Fruit fly (Drosophila melanogaster) whole organism, embryonic: ENCODE data around the gene CG2124.

Experiments
- CG11398 ChIP-seq: fragments of 200-800 bp; sonication (Bioruptor generic); optimal IDR thresholded peaks from 2 replicates; lab custom pipeline; 2016; ENCODE audit warnings: missing biosample characterization, missing genetic modification characterization
- CG11504 ChIP-seq: fragments of 200-800 bp; sonication (Bioruptor generic); optimal IDR thresholded peaks from 3 replicates; lab custom pipeline; 2019; ENCODE audit warnings: missing biosample characterization, mild to moderate bottlenecking, missing genetic modification characterization, moderate library complexity
- CG12219 ChIP-seq: fragments of 200-800 bp; sonication (Bioruptor generic); optimal IDR thresholded peaks from 3 replicates; lab custom pipeline; 2018; ENCODE audit warnings: missing biosample characterization, mild to moderate bottlenecking, missing genetic modification characterization
- CG13287 ChIP-seq: fragments of 200-800 bp; sonication (Bioruptor generic); IDR thresholded peaks from 2 replicates; pipeline ENCODE4 v1.3.6; 2022; ENCODE audit warnings: missing biosample characterization, missing genetic modification characterization; ENCODE audit not compliant: partially characterized antibody
- CG13775 ChIP-seq: fragments of 200-800 bp; sonication (Bioruptor generic); optimal IDR thresholded peaks from 3 replicates; lab custom pipeline; 2017; ENCODE audit warnings: missing biosample characterization, mild to moderate bottlenecking, missing genetic modification characterization
- CG14710 ChIP-seq: fragments of 200-800 bp; sonication (Bioruptor generic); optimal IDR thresholded peaks from 3 replicates; lab custom pipeline; 2019; ENCODE audit warnings: missing biosample characterization, mild to moderate bottlenecking, missing genetic modification characterization, moderate library complexity
- CG14965 ChIP-seq: fragments of 200-800 bp; sonication (Bioruptor generic); optimal IDR thresholded peaks from 2 replicates; lab custom pipeline; 2016; ENCODE audit warnings: missing biosample characterization, missing genetic modification characterization, borderline replicate concordance
- CG1647 ChIP-seq: fragments of 200-800 bp; sonication (Bioruptor generic); optimal IDR thresholded peaks from 3 replicates; lab custom pipeline; 2016; ENCODE audit warnings: missing biosample characterization, missing genetic modification characterization
- CG16813 ChIP-seq: fragments of 200-800 bp; sonication (Bioruptor generic); IDR thresholded peaks from 3 replicates; pipeline ENCODE4 v1.3.6; 2022; ENCODE audit warnings: missing biosample characterization, missing genetic modification characterization; ENCODE audit not compliant: partially characterized antibody
- CG18764 ChIP-seq: fragments of 200-800 bp; sonication (Bioruptor generic); optimal IDR thresholded peaks from 3 replicates; lab custom pipeline; 2016; ENCODE audit warnings: missing biosample characterization, missing genetic modification characterization
- CG30431 ChIP-seq: fragments of 200-800 bp; sonication (Bioruptor generic); optimal IDR thresholded peaks from 2 replicates; lab custom pipeline; 2017; ENCODE audit warnings: missing biosample characterization, missing genetic modification characterization
- CG31224 ChIP-seq: fragments of 200-800 bp; sonication (Bioruptor generic); IDR thresholded peaks from 2 replicates; pipeline ENCODE4 v1.3.6; 2022; ENCODE audit warnings: missing biosample characterization, missing genetic modification characterization
- CG3163 ChIP-seq: fragments of 200-800 bp; sonication (Bioruptor generic); optimal IDR thresholded peaks from 3 replicates; lab custom pipeline; 2016; ENCODE audit warnings: missing biosample characterization, missing genetic modification characterization
- CG3995 ChIP-seq: fragments of 200-800 bp; sonication (Bioruptor generic); optimal IDR thresholded peaks from 3 replicates; lab custom pipeline; 2016; ENCODE audit warnings: missing biosample characterization, missing genetic modification characterization
- CG4360 ChIP-seq: fragments of 200-800 bp; sonication (Bioruptor generic); IDR thresholded peaks from 2 replicates; pipeline ENCODE4 v1.3.6; 2022; ENCODE audit warnings: missing biosample characterization, missing genetic modification characterization
- CG43689 ChIP-seq: fragments of 200-800 bp; sonication (Bioruptor generic); IDR thresholded peaks from 2 replicates; pipeline ENCODE4 v1.3.6; 2022; ENCODE audit warnings: missing biosample characterization, missing genetic modification characterization
- CG4404 ChIP-seq: fragments of 200-800 bp; sonication (Bioruptor generic); IDR thresholded peaks from 2 replicates; pipeline ENCODE4 v1.3.6; 2022; ENCODE audit warnings: missing biosample characterization, missing genetic modification characterization
- CG6175 ChIP-seq: fragments of 200-800 bp; sonication (Bioruptor generic); IDR thresholded peaks from 3 replicates; pipeline ENCODE4 v1.3.6; 2022; ENCODE audit warnings: missing biosample characterization, missing genetic modification characterization
- CG6683 ChIP-seq: fragments of 200-800 bp; sonication (Bioruptor generic); optimal IDR thresholded peaks from 2 replicates; lab custom pipeline; 2017; ENCODE audit warnings: missing biosample characterization, mild to moderate bottlenecking, missing genetic modification characterization, missing genetic modification reagents
- CG6791 ChIP-seq: fragments of 200-800 bp; sonication (Bioruptor generic); IDR thresholded peaks from 3 replicates; pipeline ENCODE4 v1.3.6; 2022; ENCODE audit warnings: missing biosample characterization, missing genetic modification characterization; ENCODE audit not compliant: partially characterized antibody
- CG7271 ChIP-seq: fragments of 200-800 bp; sonication (Bioruptor generic); optimal IDR thresholded peaks from 2 replicates; lab custom pipeline; 2018; ENCODE audit warnings: missing biosample characterization, mild to moderate bottlenecking, missing genetic modification characterization, moderate library complexity
- CG7357 ChIP-seq: fragments of 200-800 bp; sonication (Bioruptor generic); IDR thresholded peaks from 3 replicates; pipeline ENCODE4 v1.3.6; 2022; ENCODE audit warnings: missing biosample characterization, missing genetic modification characterization
- Dip3 ChIP-seq: fragments of 200-800 bp; sonication (Bioruptor generic); optimal IDR thresholded peaks from 3 replicates; lab custom pipeline; 2016; ENCODE audit warnings: missing biosample characterization, missing genetic modification characterization
- H15 ChIP-seq: fragments of 200-800 bp; sonication (Bioruptor generic); IDR thresholded peaks from 3 replicates; pipeline ENCODE4 v1.3.6; 2022; ENCODE audit warnings: missing biosample characterization, missing genetic modification characterization
- HLH3B ChIP-seq: fragments of 200-800 bp; sonication (Bioruptor generic); IDR thresholded peaks from 2 replicates; pipeline ENCODE4 v1.3.6; 2022; ENCODE audit warnings: missing biosample characterization, missing genetic modification characterization
- HLH4C ChIP-seq: fragments of 200-800 bp; sonication (Bioruptor generic); IDR thresholded peaks from 3 replicates; pipeline ENCODE4 v1.3.6; 2022; ENCODE audit warnings: missing biosample characterization, missing genetic modification characterization; ENCODE audit not compliant: partially characterized antibody
- HLH54F ChIP-seq: fragments of 200-800 bp; sonication (Bioruptor generic); optimal IDR thresholded peaks from 3 replicates; lab custom pipeline; 2016; ENCODE audit warnings: missing biosample characterization, missing genetic modification characterization
- Hmx ChIP-seq: fragments of 200-800 bp; sonication (Bioruptor generic); optimal IDR thresholded peaks from 2 replicates; lab custom pipeline; 2016; ENCODE audit warnings: missing biosample characterization, missing genetic modification characterization
- Lhr ChIP-seq: fragments of 200-800 bp; sonication (Bioruptor generic); optimal IDR thresholded peaks from 3 replicates; lab custom pipeline; 2017; ENCODE audit warnings: mild to moderate bottlenecking, missing biosample characterization, missing genetic modification reagents, missing genetic modification characterization
- Meics ChIP-seq: fragments of 200-800 bp; sonication (Bioruptor generic); optimal IDR thresholded peaks from 2 replicates; lab custom pipeline; 2017; ENCODE audit warnings: missing biosample characterization, mild to moderate bottlenecking, missing genetic modification characterization
- PHDP ChIP-seq: fragments of 200-800 bp; sonication (Bioruptor generic); optimal IDR thresholded peaks from 3 replicates; lab custom pipeline; 2018; ENCODE audit warnings: missing biosample characterization, mild to moderate bottlenecking, missing genetic modification characterization, moderate library complexity
- Side ChIP-seq: fragments of 200-800 bp; sonication (Bioruptor generic); optimal IDR thresholded peaks from 2 replicates; lab custom pipeline; 2016; ENCODE audit warnings: missing biosample characterization, missing genetic modification characterization
- Six4 ChIP-seq: fragments of 200-800 bp; sonication (Bioruptor generic); optimal IDR thresholded peaks from 2 replicates; lab custom pipeline; 2016; ENCODE audit warnings: missing biosample characterization, missing genetic modification characterization
- Sox100B ChIP-seq: fragments of 200-800 bp; sonication (Bioruptor generic); optimal IDR thresholded peaks from 3 replicates; lab custom pipeline; 2018; ENCODE audit warnings: missing biosample characterization, mild to moderate bottlenecking, missing genetic modification characterization
- Ssrp ChIP-seq: fragments of 200-800 bp; sonication (Bioruptor generic); optimal IDR thresholded peaks from 2 replicates; lab custom pipeline; 2018; ENCODE audit warnings: missing biosample characterization, mild to moderate bottlenecking, missing genetic modification characterization, moderate library complexity
- br ChIP-seq: fragments of >200 bp; optimal IDR thresholded peaks from 2 replicates; lab custom pipeline; 2017
- chn ChIP-seq: fragments of 200-800 bp; sonication (Bioruptor generic); optimal IDR thresholded peaks from 2 replicates; lab custom pipeline; 2016; ENCODE audit warnings: missing biosample characterization, missing genetic modification characterization
- danr ChIP-seq: fragments of 200-800 bp; sonication (Bioruptor generic); IDR thresholded peaks from 2 replicates; pipeline ENCODE4 v1.3.6; 2022; ENCODE audit warnings: missing biosample characterization, missing genetic modification characterization
- dmrt99B ChIP-seq: fragments of 200-800 bp; sonication (Bioruptor generic); optimal IDR thresholded peaks from 2 replicates; lab custom pipeline; 2018; ENCODE audit warnings: missing biosample characterization, mild to moderate bottlenecking, missing genetic modification characterization, moderate library complexity
- fd64A ChIP-seq: fragments of 200-800 bp; sonication (Bioruptor generic); optimal IDR thresholded peaks from 3 replicates; lab custom pipeline; 2018; ENCODE audit warnings: missing biosample characterization, mild to moderate bottlenecking, missing genetic modification characterization
- h ChIP-seq: fragments of >200 bp; optimal IDR thresholded peaks from 2 replicates; lab custom pipeline; 2017
- jing ChIP-seq: fragments of 200-800 bp; sonication (Bioruptor generic); optimal IDR thresholded peaks from 2 replicates; lab custom pipeline; 2018; ENCODE audit warnings: missing biosample characterization, mild to moderate bottlenecking, missing genetic modification characterization
- kni ChIP-seq: fragments of 200-800 bp; sonication (Bioruptor generic); optimal IDR thresholded peaks from 3 replicates; lab custom pipeline; 2017; ENCODE audit warnings: mild to moderate bottlenecking, missing biosample characterization, missing genetic modification reagents, missing genetic modification characterization
- lab ChIP-seq: fragments of 200-800 bp; sonication (Bioruptor generic); optimal IDR thresholded peaks from 3 replicates; lab custom pipeline; 2017; ENCODE audit warnings: missing biosample characterization, missing genetic modification characterization, mild to moderate bottlenecking, moderate library complexity, missing genetic modification reagents
- nerfin-2 ChIP-seq: fragments of 200-800 bp; sonication (Bioruptor generic); IDR thresholded peaks from 2 replicates; pipeline ENCODE4 v1.3.6; 2022; ENCODE audit warnings: missing biosample characterization, missing genetic modification characterization; ENCODE audit not compliant: partially characterized antibody
- pfk ChIP-seq: fragments of 200-800 bp; sonication (Bioruptor generic); optimal IDR thresholded peaks from 2 replicates; lab custom pipeline; 2018; ENCODE audit warnings: missing biosample characterization, mild to moderate bottlenecking, missing genetic modification characterization, moderate library complexity
- pita ChIP-seq: fragments of 200-800 bp; sonication (Bioruptor generic); optimal IDR thresholded peaks from 2 replicates; lab custom pipeline; 2017; ENCODE audit warnings: missing biosample characterization, mild to moderate bottlenecking, missing genetic modification characterization
- pum ChIP-seq: fragments of 200-800 bp; sonication (Bioruptor generic); optimal IDR thresholded peaks from 2 replicates; lab custom pipeline; 2016; ENCODE audit warnings: missing biosample characterization, missing genetic modification characterization
- sens ChIP-seq: fragments of 200-800 bp; sonication (Bioruptor generic); peaks from one replicate; lab custom pipeline; 2016; ENCODE audit warnings: missing biosample characterization, missing genetic modification characterization
- sna ChIP-seq: fragments of 200-800 bp; sonication (Bioruptor generic); IDR thresholded peaks from 2 replicates; pipeline ENCODE4 v1.3.6; 2022; ENCODE audit warnings: missing biosample characterization, missing genetic modification characterization; ENCODE audit not compliant: partially characterized antibody
- so ChIP-seq: fragments of 200-800 bp; sonication (Bioruptor generic); IDR thresholded peaks from 3 replicates; pipeline ENCODE4 v1.3.6; 2022; ENCODE audit warnings: missing biosample characterization, missing genetic modification characterization
- tin ChIP-seq: fragments of 200-800 bp; sonication (Bioruptor generic); optimal IDR thresholded peaks from 3 replicates; lab custom pipeline; 2016; ENCODE audit warnings: missing biosample characterization, missing genetic modification characterization

The CG2124 gene

dm6 chrX:10587445-10587844 lies 8.5 kb upstream of the CG2124 start (continued):
- TF ChIP-seq sens (GFP tag; lab: Kevin White, UChicago) (peak; percentile 71), jing (GFP tag; lab: Kevin White, UChicago) (no peak), HLH3B (GFP tag; lab: Robert Waterston, UW) (no peak), chn (GFP tag; lab: Kevin White, UChicago) (no peak), h (lab: Kevin White, UChicago) (no peak), PHDP (tag; lab: Kevin White, UChicago) (no peak), HLH54F (peak; percentile 50), CG1647 (peak; percentile 17), Lhr (no peak), CG4360 (GFP tag; lab: Robert Waterston, UW) (no peak), Sox100B (no peak), lab (GFP tag; lab: Kevin White, UChicago) (peak; percentile 68), Meics (GFP tag; lab: Kevin White, UChicago) (peak; percentile 18), CG16813 (GFP tag; lab: Robert Waterston, UW) (no peak), CG3163 (no peak), CG30431 (GFP tag; lab: Kevin White, UChicago) (no peak), H15 (GFP tag; lab: Robert Waterston, UW) (peak; percentile 43; the same call in 1 of the 3 replicates), sna (GFP tag; lab: Robert Waterston, UW) (no peak), pum (GFP tag; lab: Kevin White, UChicago) (peak; percentile 22), CG14710 (tag; lab: Kevin White, UChicago) (no peak), tin (GFP tag; lab: Kevin White, UChicago) (peak; percentile 2), CG13287 (GFP tag; lab: Robert Waterston, UW) (no peak), CG6791 (no peak), Hmx (GFP tag; lab: Kevin White, UChicago) (no peak), CG31224 (GFP tag; lab: Robert Waterston, UW) (no peak), kni (no peak), CG11504 (tag; lab: Kevin White, UChicago) (peak; percentile 66), CG12219 (GFP tag; lab: Kevin White, UChicago) (no peak), CG4404 (GFP tag; lab: Robert Waterston, UW) (no peak), CG3995 (GFP tag; lab: Kevin White, UChicago) (no peak), CG7271 (tag; lab: Kevin White, UChicago) (no peak), CG43689 (GFP tag; lab: Robert Waterston, UW) (no peak), HLH4C (GFP tag; lab: Robert Waterston, UW) (no peak), CG14965 (no peak), CG13775 (GFP tag; lab: Kevin White, UChicago) (no peak), nerfin-2 (GFP tag; lab: Robert Waterston, UW) (no peak), Dip3 (GFP tag; lab: Kevin White, UChicago) (peak; percentile 56), CG6175 (GFP tag; lab: Robert Waterston, UW) (no peak), so (no peak), pita (GFP tag; lab: Kevin White, UChicago) (no peak), br (lab: Kevin White, UChicago) (no peak), CG11398 (GFP tag; lab: Kevin White, UChicago) (no peak), CG7357 (GFP tag; lab: Robert Waterston, UW) (0 out of 3 replicates have a peak, but pooled peaks have one; percentile 27), fd64A (GFP tag; lab: Kevin White, UChicago) (no peak), CG6683 (GFP tag; lab: Kevin White, UChicago) (no peak), Six4 (GFP tag; lab: Kevin White, UChicago) (no peak), CG18764 (GFP tag; lab: Kevin White, UChicago) (no peak), pfk (no peak), danr (GFP tag; lab: Robert Waterston, UW) (0 out of 2 replicates have a peak, but pooled peaks have one; percentile 16), Ssrp (no peak), Side (GFP tag; lab: Kevin White, UChicago) (no peak), dmrt99B (tag; lab: Kevin White, UChicago) (no peak)
